Worm (Caenorhabditis elegans): ENCODE results near the gene T04F3.1.

T04F3.1 gene

ce11 chrV:11733460-11733859 is 6.4 kb upstream of the T04F3.1 start, which contains the start of gene npp-22 (continued):
- no peak for TF ChIP-seq sup-37 (GFP tag; optimal IDR thresholded peaks at IDR 0.05)
- peak; percentile 65 for TF ChIP-seq xbp-1 (tag; optimal IDR thresholded peaks at IDR 0.05)
- no peak for TF ChIP-seq nhr-76 (tag; optimal IDR thresholded peaks at IDR 0.05)
- TF ChIP-seq ztf-4 (tag; optimal IDR thresholded peaks at IDR 0.05) = no peak
- TF ChIP-seq tbx-2 (tag; optimal IDR thresholded peaks at IDR 0.05) = peak; percentile 62
- peak; percentile 75 for TF ChIP-seq nhr-20 (tag; optimal IDR thresholded peaks at IDR 0.05)
- no peak for TF ChIP-seq dsc-1 (tag; optimal IDR thresholded peaks at IDR 0.05)
- TF ChIP-seq mab-9 (GFP tag; IDR thresholded peaks at IDR 0.05) = no peak
- peak; percentile 36 for TF ChIP-seq snpc-4 (tag; optimal IDR thresholded peaks at IDR 0.05)
- TF ChIP-seq ceh-63 (GFP tag; optimal IDR thresholded peaks at IDR 0.05) = no peak
- TF ChIP-seq nhr-77 (tag; optimal IDR thresholded peaks at IDR 0.05) = peak; percentile 22
- TF ChIP-seq fos-1 (tag; optimal IDR thresholded peaks at IDR 0.05) = no peak
- no peak for TF ChIP-seq sptf-1 (tag; optimal IDR thresholded peaks at IDR 0.05)
- no peak for TF ChIP-seq hlh-17 (GFP tag; optimal IDR thresholded peaks at IDR 0.05; ENCODE audit: borderline replicate concordance)
- peak; percentile 80 for TF ChIP-seq unc-130 (tag; optimal IDR thresholded peaks at IDR 0.05)
- TF ChIP-seq alr-1 (tag; optimal IDR thresholded peaks at IDR 0.05; ENCODE audit: borderline replicate concordance) = no peak
- peak; percentile 65 for TF ChIP-seq rnt-1 (tag; optimal IDR thresholded peaks at IDR 0.05)
- no peak for TF ChIP-seq sox-4 (tag; optimal IDR thresholded peaks at IDR 0.05)
- no peak for TF ChIP-seq Y116A8C.19 (tag; optimal IDR thresholded peaks at IDR 0.05; ENCODE audit: borderline replicate concordance)
- no peak for TF ChIP-seq ztf-11 (tag; optimal IDR thresholded peaks at IDR 0.05)
- no peak for TF ChIP-seq hpl-2 (GFP tag; optimal IDR thresholded peaks at IDR 0.05)
- TF ChIP-seq C04F5.9 (tag; optimal IDR thresholded peaks at IDR 0.05) = no peak
- no peak for TF ChIP-seq fkh-4 (tag; optimal IDR thresholded peaks at IDR 0.05; ENCODE audit: borderline replicate concordance)
- peak; percentile 68 for TF ChIP-seq nhr-19 (GFP tag; conservative IDR thresholded peaks at IDR 0.05)
- TF ChIP-seq dpl-1 (GFP tag; optimal IDR thresholded peaks at IDR 0.05) = peak; percentile 93 to 95 (median 94)
- no peak for TF ChIP-seq fkh-10 (GFP tag; optimal IDR thresholded peaks at IDR 0.05)
- no peak for TF ChIP-seq lin-13 (GFP tag; optimal IDR thresholded peaks at IDR 0.05)
- TF ChIP-seq skn-1 (tag; optimal IDR thresholded peaks at IDR 0.05) = peak; percentile 73
- TF ChIP-seq nhr-90 (tag; optimal IDR thresholded peaks at IDR 0.05; ENCODE audit: poor library complexity) = peak; percentile 56
- TF ChIP-seq elt-3 (tag; optimal IDR thresholded peaks at IDR 0.05) = peak in 1 of 6 experiments; percentile 49

ce11 chrV:11736896-11737295 is 3.0 kb upstream of the T04F3.1 start, which contains the start of gene spe-42:
Gene spe-42 (minus strand): TSS chrV:11736996.
- TF ChIP-seq mep-1 (tag; optimal IDR thresholded peaks at IDR 0.05) (no peak), aly-2 (tag; optimal IDR thresholded peaks at IDR 0.05) (no peak), nhr-85 (tag) (no peak), ceh-63 (GFP tag; optimal IDR thresholded peaks at IDR 0.05) (no peak), skn-1 (tag; optimal IDR thresholded peaks at IDR 0.05) (no peak), ztf-11 (tag; optimal IDR thresholded peaks at IDR 0.05) (no peak), lin-15B (tag; optimal IDR thresholded peaks at IDR 0.05) (no peak), C04F5.9 (tag; optimal IDR thresholded peaks at IDR 0.05) (no peak), unc-130 (tag; optimal IDR thresholded peaks at IDR 0.05) (no peak), xbp-1 (tag; optimal IDR thresholded peaks at IDR 0.05) (no peak), zag-1 (tag; optimal IDR thresholded peaks at IDR 0.05) (no peak), nhr-71 (tag; optimal IDR thresholded peaks at IDR 0.05) (no peak), ets-5 (GFP tag; IDR thresholded peaks at IDR 0.05) (no peak), fkh-4 (tag; optimal IDR thresholded peaks at IDR 0.05; ENCODE audit: borderline replicate concordance) (no peak), aha-1 (tag; optimal IDR thresholded peaks at IDR 0.05) (no peak)

ce11 chrV:11737333-11737732 is 2.5 kb upstream of the T04F3.1 start:
- peak; percentile 1 for TF ChIP-seq blmp-1 (tag; optimal IDR thresholded peaks at IDR 0.05)
- TF ChIP-seq swsn-7 (tag; optimal IDR thresholded peaks at IDR 0.05) = no peak
- no peak for TF ChIP-seq mef-2 (tag; optimal IDR thresholded peaks at IDR 0.05)
